ENCODE assay signal across 1 fruit fly cellular context in the genomic region with DNA sequence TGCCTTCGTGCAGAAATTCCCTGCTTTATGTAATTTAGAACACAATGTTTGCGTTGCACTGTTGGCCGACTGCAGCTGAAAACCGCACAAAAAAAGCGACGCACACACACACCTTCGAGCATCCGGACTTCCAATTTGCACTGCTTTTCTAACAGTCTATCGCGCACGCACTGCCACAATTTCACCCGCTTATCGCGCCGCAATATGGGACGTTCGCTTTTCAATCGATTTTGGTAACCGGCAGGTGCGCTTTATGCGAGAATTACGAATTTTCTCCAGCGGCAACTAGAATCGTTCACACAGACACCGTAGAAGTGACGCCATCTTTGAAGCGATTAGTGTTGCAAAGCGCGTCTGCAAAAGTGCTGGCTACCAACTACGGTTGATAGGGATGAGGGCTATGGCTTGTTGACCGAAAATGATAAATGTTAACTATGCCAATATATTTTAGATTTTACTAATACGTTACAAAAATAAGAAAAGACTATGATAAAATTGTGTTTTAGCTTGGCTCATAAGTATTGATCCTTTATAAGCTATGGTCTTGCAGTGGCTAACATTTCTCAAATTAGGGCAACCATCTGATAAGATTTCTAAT.
TF ChIP-seq lines count a peak whose summit lies in the region.

TSS of gene wdb (minus strand) at position 352 of the 598 bp plus-strand sequence.

TF ChIP-seq in whole organism, embryonic, 481 proteins besides CTCF, POLR2A, EP300 and RAD21 (continued from another document):
- TF ChIP-seq MESR4 (GFP tag; optimal IDR thresholded peaks at IDR 0.05; lab: Kevin White, UChicago) (peak; percentile 93), CHES-1-like (GFP tag; optimal IDR thresholded peaks at IDR 0.05; lab: Kevin White, UChicago) (no peak), twi (tag; optimal IDR thresholded peaks at IDR 0.05; lab: Kevin White, UChicago) (no peak), mam (GFP tag; optimal IDR thresholded peaks at IDR 0.05; lab: Kevin White, UChicago) (peak; percentile 78), CG10462 (GFP tag; optimal IDR thresholded peaks at IDR 0.05; lab: Kevin White, UChicago) (no peak), CG8290 (GFP tag; optimal IDR thresholded peaks at IDR 0.05; lab: Kevin White, UChicago) (no peak), CG8290 (tag; optimal IDR thresholded peaks at IDR 0.05; lab: Kevin White, UChicago) (no peak), CG18476 (GFP tag; optimal IDR thresholded peaks at IDR 0.05; lab: Kevin White, UChicago) (peak; percentile 42), CG18599 (GFP tag; optimal IDR thresholded peaks at IDR 0.05; lab: Kevin White, UChicago) (peak; percentile 10), CG17829 (tag; optimal IDR thresholded peaks at IDR 0.05; lab: Kevin White, UChicago) (no peak), B-H1 (GFP tag; IDR thresholded peaks at IDR 0.05; lab: Robert Waterston, UW) (no peak), CG15601 (tag; optimal IDR thresholded peaks at IDR 0.05; lab: Kevin White, UChicago) (no peak), CG16815 (GFP tag; optimal IDR thresholded peaks at IDR 0.05; lab: Kevin White, UChicago) (peak; percentile 16), slp2 (GFP tag; optimal IDR thresholded peaks at IDR 0.05; lab: Kevin White, UChicago) (peak; percentile 64), mirr (GFP tag; optimal IDR thresholded peaks at IDR 0.05; lab: Kevin White, UChicago) (peak; percentile 36), CG8478 (optimal IDR thresholded peaks at IDR 0.05; lab: Kevin White, UChicago) (no peak), Rfx (GFP tag; IDR thresholded peaks at IDR 0.05; lab: Robert Waterston, UW) (no peak), salm (tag; optimal IDR thresholded peaks at IDR 0.05; lab: Kevin White, UChicago) (no peak), CG12155 (GFP tag; optimal IDR thresholded peaks at IDR 0.05; lab: Kevin White, UChicago) (no peak), Sry-β (GFP tag; optimal IDR thresholded peaks at IDR 0.05; lab: Kevin White, UChicago) (peak; percentile 88), Xbp1 (GFP tag; optimal IDR thresholded peaks at IDR 0.05; lab: Kevin White, UChicago) (peak; percentile 68), tx (GFP tag; optimal IDR thresholded peaks at IDR 0.05; lab: Kevin White, UChicago) (peak; percentile 27), odd (GFP tag; optimal IDR thresholded peaks at IDR 0.05; lab: Kevin White, UChicago) (no peak), Sry-δ (GFP tag; optimal IDR thresholded peaks at IDR 0.05; lab: Kevin White, UChicago) (no peak), ara (GFP tag; IDR thresholded peaks at IDR 0.05; lab: Robert Waterston, UW) (no peak), CG1647 (GFP tag; optimal IDR thresholded peaks at IDR 0.05; lab: Kevin White, UChicago) (no peak), CkIIα-i1 (GFP tag; IDR thresholded peaks at IDR 0.05; lab: Robert Waterston, UW) (no peak), Gug (GFP tag; IDR thresholded peaks at IDR 0.05; lab: Robert Waterston, UW) (peak; percentile 72), Mad (GFP tag; optimal IDR thresholded peaks at IDR 0.05; lab: Kevin White, UChicago) (no peak), CG6175 (GFP tag; IDR thresholded peaks at IDR 0.05; lab: Robert Waterston, UW) (no peak), CG4820 (GFP tag; optimal IDR thresholded peaks at IDR 0.05; lab: Kevin White, UChicago) (peak; percentile 28), CG17385 (GFP tag; optimal IDR thresholded peaks at IDR 0.05; lab: Kevin White, UChicago) (no peak), dan (GFP tag; IDR thresholded peaks at IDR 0.05; lab: Robert Waterston, UW) (no peak), CG6683 (GFP tag; optimal IDR thresholded peaks at IDR 0.05; lab: Kevin White, UChicago) (no peak), ewg (GFP tag; optimal IDR thresholded peaks at IDR 0.05; lab: Kevin White, UChicago) (no peak), Dp (GFP tag; optimal IDR thresholded peaks at IDR 0.05; lab: Kevin White, UChicago) (no peak), MBD-R2 (GFP tag; IDR thresholded peaks at IDR 0.05; lab: Robert Waterston, UW) (no peak), CG10431 (GFP tag; optimal IDR thresholded peaks at IDR 0.05; lab: Kevin White, UChicago) (no peak), Dip2 (GFP tag; IDR thresholded peaks at IDR 0.05; lab: Robert Waterston, UW) (no peak), wdn (GFP tag; IDR thresholded peaks at IDR 0.05; lab: Robert Waterston, UW) (no peak), CG3407 (GFP tag; optimal IDR thresholded peaks at IDR 0.05; lab: Kevin White, UChicago) (no peak), ro (GFP tag; IDR thresholded peaks at IDR 0.05; lab: Robert Waterston, UW) (no peak), Antp (GFP tag; optimal IDR thresholded peaks at IDR 0.05; lab: Kevin White, UChicago) (peak; percentile 74), Ets97D (GFP tag; optimal IDR thresholded peaks at IDR 0.05; lab: Kevin White, UChicago) (peak; percentile 8), fd64A (GFP tag; optimal IDR thresholded peaks at IDR 0.05; lab: Kevin White, UChicago) (no peak), maf-S (GFP tag; optimal IDR thresholded peaks at IDR 0.05; lab: Kevin White, UChicago) (peak; percentile 44), Rx (GFP tag; IDR thresholded peaks at IDR 0.05; lab: Robert Waterston, UW) (no peak), Dip3 (GFP tag; optimal IDR thresholded peaks at IDR 0.05; lab: Kevin White, UChicago) (peak; percentile 73), CG15011 (GFP tag; optimal IDR thresholded peaks at IDR 0.05; lab: Kevin White, UChicago) (no peak), CG6689 (GFP tag; IDR thresholded peaks at IDR 0.05; lab: Robert Waterston, UW) (no peak), insv (GFP tag; optimal IDR thresholded peaks at IDR 0.05; lab: Kevin White, UChicago) (peak in 1 of 2 experiments; percentile 48), ham (GFP tag; IDR thresholded peaks at IDR 0.05; lab: Robert Waterston, UW) (no peak), CG42726 (GFP tag; IDR thresholded peaks at IDR 0.05; lab: Robert Waterston, UW; ENCODE audit: partially characterized antibody) (no peak), chinmo (GFP tag; IDR thresholded peaks at IDR 0.05; lab: Robert Waterston, UW; ENCODE audit: partially characterized antibody) (no peak), CG17612 (GFP tag; IDR thresholded peaks at IDR 0.05; lab: Robert Waterston, UW) (no peak), grau (tag; optimal IDR thresholded peaks at IDR 0.05; lab: Kevin White, UChicago) (peak; percentile 44), CG10654 (GFP tag; optimal IDR thresholded peaks at IDR 0.05; lab: Kevin White, UChicago) (peak; percentile 25), scrt (GFP tag; optimal IDR thresholded peaks at IDR 0.05; lab: Kevin White, UChicago) (no peak), danr (GFP tag; IDR thresholded peaks at IDR 0.05; lab: Robert Waterston, UW) (no peak), CG17912 (GFP tag; optimal IDR thresholded peaks at IDR 0.05; lab: Kevin White, UChicago) (peak; percentile 14), btn (GFP tag; optimal IDR thresholded peaks at IDR 0.05; lab: Kevin White, UChicago) (no peak), h (optimal IDR thresholded peaks at IDR 0.05; lab: Kevin White, UChicago) (no peak), CG8388 (GFP tag; optimal IDR thresholded peaks at IDR 0.05; lab: Kevin White, UChicago) (no peak), usp (GFP tag; optimal IDR thresholded peaks at IDR 0.05; lab: Kevin White, UChicago) (no peak), HLHmδ (GFP tag; optimal IDR thresholded peaks at IDR 0.05; lab: Kevin White, UChicago) (peak; percentile 20), CG4424 (GFP tag; optimal IDR thresholded peaks at IDR 0.05; lab: Kevin White, UChicago) (peak; percentile 46), CG5245 (GFP tag; optimal IDR thresholded peaks at IDR 0.05; lab: Kevin White, UChicago) (peak; percentile 32), Optix (GFP tag; IDR thresholded peaks at IDR 0.05; lab: Robert Waterston, UW) (no peak), Nf-YB (GFP tag; optimal IDR thresholded peaks at IDR 0.05; lab: Kevin White, UChicago) (no peak), CG12769 (tag; optimal IDR thresholded peaks at IDR 0.05; lab: Kevin White, UChicago) (no peak), CG4854 (GFP tag; optimal IDR thresholded peaks at IDR 0.05; lab: Kevin White, UChicago) (no peak), CG12659 (GFP tag; optimal IDR thresholded peaks at IDR 0.05; lab: Kevin White, UChicago) (no peak), jigr1 (GFP tag; IDR thresholded peaks at IDR 0.05; lab: Robert Waterston, UW) (no peak), ttk (GFP tag; IDR thresholded peaks at IDR 0.05; lab: Robert Waterston, UW) (no peak), Drgx (GFP tag; IDR thresholded peaks at IDR 0.05; lab: Robert Waterston, UW) (no peak), CG7839 (tag; optimal IDR thresholded peaks at IDR 0.05; lab: Kevin White, UChicago) (no peak), Mes4 (GFP tag; optimal IDR thresholded peaks at IDR 0.05; lab: Kevin White, UChicago) (no peak), CG4404 (GFP tag; IDR thresholded peaks at IDR 0.05; lab: Robert Waterston, UW) (no peak), tup (GFP tag; optimal IDR thresholded peaks at IDR 0.05; lab: Kevin White, UChicago) (no peak), Atf3 (GFP tag; optimal IDR thresholded peaks at IDR 0.05; lab: Kevin White, UChicago) (peak; percentile 83), ind (GFP tag; optimal IDR thresholded peaks at IDR 0.05; lab: Kevin White, UChicago) (peak; percentile 61), CG14667 (GFP tag; IDR thresholded peaks at IDR 0.05; lab: Robert Waterston, UW) (no peak), CG2889 (GFP tag; IDR thresholded peaks at IDR 0.05; lab: Robert Waterston, UW) (no peak), CG3995 (GFP tag; optimal IDR thresholded peaks at IDR 0.05; lab: Kevin White, UChicago) (no peak), Dek (tag; optimal IDR thresholded peaks at IDR 0.05; lab: Kevin White, UChicago) (peak; percentile 41), lbe (GFP tag; optimal IDR thresholded peaks at IDR 0.05; lab: Kevin White, UChicago) (peak; percentile 10), grn (GFP tag; optimal IDR thresholded peaks at IDR 0.05; lab: Kevin White, UChicago) (no peak), CG4707 (GFP tag; optimal IDR thresholded peaks at IDR 0.05; lab: Kevin White, UChicago) (peak; percentile 7), CG30020 (tag; optimal IDR thresholded peaks at IDR 0.05; lab: Kevin White, UChicago) (no peak), CG4328 (GFP tag; optimal IDR thresholded peaks at IDR 0.05; lab: Kevin White, UChicago) (no peak), slbo (GFP tag; IDR thresholded peaks at IDR 0.05; lab: Robert Waterston, UW) (no peak), bab2 (GFP tag; optimal IDR thresholded peaks at IDR 0.05; lab: Kevin White, UChicago) (peak; percentile 46), Mrtf (GFP tag; IDR thresholded peaks at IDR 0.05; lab: Robert Waterston, UW) (no peak), Nf-YC (tag; optimal IDR thresholded peaks at IDR 0.05; lab: Kevin White, UChicago) (no peak), D19B (GFP tag; optimal IDR thresholded peaks at IDR 0.05; lab: Kevin White, UChicago) (no peak), tll (GFP tag; optimal IDR thresholded peaks at IDR 0.05; lab: Kevin White, UChicago) (no peak), sqz (GFP tag; optimal IDR thresholded peaks at IDR 0.05; lab: Kevin White, UChicago) (no peak), nom (GFP tag; optimal IDR thresholded peaks at IDR 0.05; lab: Kevin White, UChicago) (no peak), D (optimal IDR thresholded peaks at IDR 0.05; lab: Kevin White, UChicago) (no peak), D (GFP tag; optimal IDR thresholded peaks at IDR 0.05; lab: Kevin White, UChicago) (no peak), jing (GFP tag; optimal IDR thresholded peaks at IDR 0.05; lab: Kevin White, UChicago) (no peak), CG1792 (GFP tag; optimal IDR thresholded peaks at IDR 0.05; lab: Kevin White, UChicago) (peak; percentile 6), sna (GFP tag; IDR thresholded peaks at IDR 0.05; lab: Robert Waterston, UW; ENCODE audit: partially characterized antibody) (no peak), eve (GFP tag; optimal IDR thresholded peaks at IDR 0.05; lab: Kevin White, UChicago) (no peak), CG12391 (tag; optimal IDR thresholded peaks at IDR 0.05; lab: Kevin White, UChicago) (peak; percentile 47), HLH54F (GFP tag; optimal IDR thresholded peaks at IDR 0.05; lab: Kevin White, UChicago) (peak; percentile 68), psq (GFP tag; optimal IDR thresholded peaks at IDR 0.05; lab: Kevin White, UChicago) (no peak)
